Worm (Caenorhabditis elegans) whole organism, L2 larva: Measurements from ENCODE around the gene shw-1.

Experiments used
- C34F6.9 ChIP-seq: fragments of 150-350 bp; optimal IDR thresholded peaks from 2 replicates; lab custom pipeline; 2014; ENCODE audit warnings: missing biosample characterization, missing genetic modification characterization
- F13H6.1 ChIP-seq: sonication (generic microtip); optimal IDR thresholded peaks from 2 replicates; lab custom pipeline; 2016; ENCODE audit warnings: missing genetic modification characterization, missing compliant biosample characterization
- R02D3.7 ChIP-seq: fragments of 150-350 bp; optimal IDR thresholded peaks from 2 replicates; lab custom pipeline; 2014; ENCODE audit warnings: missing biosample characterization, missing genetic modification characterization
- alr-1 ChIP-seq: fragments of 150-350 bp; optimal IDR thresholded peaks from 2 replicates; lab custom pipeline; 2014; ENCODE audit warnings: missing biosample characterization, missing genetic modification characterization
- aly-2 ChIP-seq: fragments of 150-350 bp; optimal IDR thresholded peaks from 2 replicates; lab custom pipeline; 2014; ENCODE audit warnings: missing biosample characterization, missing genetic modification characterization
- ama-1 ChIP-seq: fragments of 150-350 bp; optimal IDR thresholded peaks from 2 replicates; lab custom pipeline; 2018; ENCODE audit warnings: inconsistent platforms
- blmp-1 ChIP-seq: sonication (generic microtip); optimal IDR thresholded peaks from 2 replicates; lab custom pipeline; 2017; ENCODE audit warnings: missing genetic modification characterization, mild to moderate bottlenecking, missing compliant biosample characterization, antibody characterized with exemption, moderate library complexity; ENCODE audit not compliant: insufficient read depth
- crh-2 ChIP-seq: sonication (generic microtip); optimal IDR thresholded peaks from 2 replicates; lab custom pipeline; 2017; ENCODE audit warnings: missing biosample characterization, missing genetic modification characterization
- dmd-4 ChIP-seq: sonication (generic microtip); optimal IDR thresholded peaks from 2 replicates; lab custom pipeline; 2017; ENCODE audit warnings: missing biosample characterization, missing genetic modification characterization
- egl-27 ChIP-seq: sonication (generic microtip); optimal IDR thresholded peaks from 3 replicates; lab custom pipeline; 2017; ENCODE audit warnings: missing biosample characterization, missing genetic modification reagents, missing genetic modification characterization
- elt-1 ChIP-seq: fragments of 150-350 bp; optimal IDR thresholded peaks from 2 replicates; lab custom pipeline; 2014; ENCODE audit warnings: missing biosample characterization, missing genetic modification characterization
- fos-1 ChIP-seq: fragments of 150-350 bp; optimal IDR thresholded peaks from 2 replicates; lab custom pipeline; 2014; ENCODE audit warnings: missing biosample characterization, missing genetic modification characterization
- gmeb-1 ChIP-seq: fragments of 150-350 bp; optimal IDR thresholded peaks from 2 replicates; lab custom pipeline; 2014; ENCODE audit warnings: missing biosample characterization, missing genetic modification characterization
- lin-11 ChIP-seq: fragments of 150-350 bp; sonication (generic microtip); optimal IDR thresholded peaks from 2 replicates; lab custom pipeline; 2014; ENCODE audit warnings: missing biosample characterization, missing genetic modification characterization, inconsistent platforms, mixed read lengths
- lin-13 ChIP-seq: fragments of 150-350 bp; optimal IDR thresholded peaks from 2 replicates; lab custom pipeline; 2014; ENCODE audit warnings: missing biosample characterization, missing genetic modification reagents, missing genetic modification characterization
- lin-39 ChIP-seq: fragments of 150-350 bp; optimal IDR thresholded peaks from 2 replicates; lab custom pipeline; 2014; ENCODE audit warnings: missing biosample characterization, missing genetic modification reagents, missing genetic modification characterization
- lsy-2 ChIP-seq, 2 experiments: fragments of 150-350 bp in 1 of 2; sonication (generic microtip) in 1 of 2; optimal IDR thresholded peaks; 2 replicates each; lab custom pipeline; 2014 to 2017; ENCODE audit warnings: missing biosample characterization in 2 of 2, missing genetic modification characterization in 2 of 2
- mab-5 ChIP-seq: fragments of 150-350 bp; optimal IDR thresholded peaks from 2 replicates; lab custom pipeline; 2014; ENCODE audit warnings: missing biosample characterization, missing genetic modification characterization
- nhr-11 ChIP-seq: fragments of 150-350 bp; optimal IDR thresholded peaks from 2 replicates; lab custom pipeline; 2014; ENCODE audit warnings: missing biosample characterization, missing genetic modification characterization
- nhr-12 ChIP-seq: fragments of 150-350 bp; optimal IDR thresholded peaks from 2 replicates; lab custom pipeline; 2014; ENCODE audit warnings: missing biosample characterization, missing genetic modification characterization
- nhr-129 ChIP-seq: fragments of 150-350 bp; optimal IDR thresholded peaks from 2 replicates; lab custom pipeline; 2014; ENCODE audit warnings: missing biosample characterization, missing genetic modification characterization
- nhr-21 ChIP-seq: fragments of 150-350 bp; optimal IDR thresholded peaks from 2 replicates; lab custom pipeline; 2014; ENCODE audit warnings: missing biosample characterization, missing genetic modification characterization
- nhr-23 ChIP-seq: fragments of 150-350 bp; optimal IDR thresholded peaks from 2 replicates; lab custom pipeline; 2014; ENCODE audit warnings: missing biosample characterization, missing genetic modification reagents, missing genetic modification characterization
- nhr-237 ChIP-seq: fragments of 150-350 bp; optimal IDR thresholded peaks from 2 replicates; lab custom pipeline; 2014; ENCODE audit warnings: missing biosample characterization, missing genetic modification characterization
- nhr-25 ChIP-seq: fragments of 150-350 bp; sonication (generic microtip); optimal IDR thresholded peaks from 3 replicates; lab custom pipeline; 2014; ENCODE audit warnings: missing biosample characterization, missing genetic modification characterization
- nhr-6 ChIP-seq: fragments of 150-350 bp; optimal IDR thresholded peaks from 2 replicates; lab custom pipeline; 2014; ENCODE audit warnings: missing biosample characterization, missing genetic modification characterization
- peb-1 ChIP-seq: fragments of 150-350 bp; optimal IDR thresholded peaks from 2 replicates; lab custom pipeline; 2014; ENCODE audit warnings: missing biosample characterization, missing genetic modification characterization
- skn-1 ChIP-seq: sonication (generic microtip); optimal IDR thresholded peaks from 2 replicates; lab custom pipeline; 2017; ENCODE audit warnings: missing biosample characterization, missing genetic modification characterization
- sma-3 ChIP-seq: sonication (generic microtip); optimal IDR thresholded peaks from 2 replicates; lab custom pipeline; 2016; ENCODE audit warnings: missing genetic modification reagents, missing genetic modification characterization, missing compliant biosample characterization
- unc-55 ChIP-seq: fragments of 150-350 bp; sonication (generic microtip); optimal IDR thresholded peaks from 3 replicates; lab custom pipeline; 2014; ENCODE audit warnings: missing biosample characterization, missing genetic modification reagents, missing genetic modification characterization
- zag-1 ChIP-seq: fragments of 150-350 bp; optimal IDR thresholded peaks from 2 replicates; lab custom pipeline; 2014; ENCODE audit warnings: missing biosample characterization, missing genetic modification characterization
- ztf-11 ChIP-seq: sonication (generic microtip); optimal IDR thresholded peaks from 2 replicates; lab custom pipeline; 2017; ENCODE audit warnings: missing biosample characterization, missing genetic modification characterization
- ztf-4 ChIP-seq: fragments of 150-350 bp; optimal IDR thresholded peaks from 2 replicates; lab custom pipeline; 2014; ENCODE audit warnings: missing biosample characterization, missing genetic modification characterization

The shw-1 gene

DNA sequence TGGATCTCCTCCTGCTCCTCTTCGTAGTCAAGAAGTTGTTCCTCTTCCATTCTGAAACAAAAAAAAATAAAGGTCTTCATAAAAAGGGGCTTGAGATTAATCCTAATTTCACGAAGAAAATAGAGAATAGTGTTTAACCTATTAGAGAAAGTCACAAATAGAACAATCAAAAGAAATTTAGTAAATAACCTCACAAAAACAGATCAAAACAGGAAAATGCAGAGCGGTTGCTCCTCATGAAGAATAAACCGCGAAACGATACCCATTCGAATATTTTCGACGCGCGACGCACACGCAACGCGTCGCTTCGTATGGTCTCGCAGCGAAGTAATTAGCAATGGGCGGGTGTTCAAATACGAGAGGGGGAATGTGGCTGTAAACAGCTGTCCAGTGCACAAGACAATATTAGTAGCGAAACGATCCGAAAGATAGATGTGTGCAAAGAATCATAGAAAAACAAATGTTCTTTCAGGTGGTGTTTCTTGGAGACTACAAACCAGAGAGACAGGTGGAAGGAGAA is 7.6 kb upstream of the shw-1 start, which contains the start of gene hel-1 (continued):
- no peak for TF ChIP-seq elt-1
- peak; percentile 68 for TF ChIP-seq sma-3 (GFP tag; lab: Kevin White, UChicago)
- TF ChIP-seq lin-11 (tag; lab: Kevin White, UChicago) = peak; percentile 81
- TF ChIP-seq skn-1 (tag; lab: Kevin White, UChicago) = no peak
- peak; percentile 93 for TF ChIP-seq unc-55 (GFP tag; lab: Kevin White, UChicago)
- TF ChIP-seq gmeb-1 (tag; lab: Kevin White, UChicago) = peak; percentile 89
- TF ChIP-seq nhr-11 (tag; lab: Kevin White, UChicago) = no peak
- no peak for TF ChIP-seq aly-2
- TF ChIP-seq nhr-21 (tag; lab: Kevin White, UChicago) = peak; percentile 58

DNA sequence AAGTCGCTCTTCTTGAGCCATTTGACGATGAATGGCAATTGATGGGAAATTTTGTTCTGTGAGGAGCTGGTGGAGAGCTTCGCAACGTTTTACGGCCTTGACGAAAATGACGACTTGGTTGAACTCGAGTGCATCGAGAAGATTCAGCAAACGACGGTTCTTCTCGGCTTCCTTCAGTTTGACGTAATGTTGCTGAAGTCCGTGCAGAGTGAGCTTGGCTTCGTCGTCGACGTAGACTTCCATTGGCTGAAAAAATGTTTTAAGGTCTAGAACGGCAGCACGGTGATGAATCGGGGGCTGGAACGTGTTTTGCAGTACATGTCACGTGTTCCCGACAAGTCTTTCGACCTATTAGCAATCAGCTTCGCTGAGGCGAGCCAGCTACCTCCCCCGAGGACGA is 6.2 kb upstream of the shw-1 start:
- TF ChIP-seq nhr-129 (tag; lab: Kevin White, UChicago) = no peak
- no peak for TF ChIP-seq blmp-1 (tag; lab: Kevin White, UChicago)
- TF ChIP-seq, all 48 proteins: peak for 0

DNA sequence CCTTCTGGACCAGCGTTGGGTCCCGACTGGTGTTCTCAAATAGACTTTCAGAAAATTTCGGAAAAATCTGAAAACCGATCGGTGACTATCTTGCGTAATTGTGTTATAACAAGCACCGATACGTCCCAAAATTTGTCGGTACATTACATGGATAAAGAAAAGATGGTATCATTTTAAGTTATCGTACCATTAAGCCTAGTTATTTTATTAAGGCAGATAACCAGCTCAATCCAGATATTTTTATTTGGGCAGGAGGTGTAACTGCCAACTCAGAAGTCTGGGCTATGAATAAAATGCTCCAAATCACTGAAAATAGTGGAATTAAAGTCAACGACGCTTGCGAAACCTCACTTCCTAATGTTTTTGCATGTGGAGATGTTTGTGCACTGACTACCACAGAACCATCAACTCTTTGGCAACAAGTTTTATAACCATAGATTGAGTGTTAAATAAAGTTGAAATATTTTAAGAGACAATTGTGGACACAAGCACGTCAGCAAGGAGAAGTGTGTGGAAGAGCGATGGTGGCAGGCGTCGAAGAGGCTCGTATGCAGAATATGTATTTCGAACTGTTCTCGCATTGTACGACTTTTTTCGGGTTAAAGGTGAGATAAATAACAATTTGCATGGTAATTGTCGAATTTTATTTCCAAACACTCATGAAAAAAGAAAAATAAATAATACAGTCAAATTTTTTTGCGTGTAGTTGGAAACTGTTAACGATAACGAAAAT is 5.1 kb upstream of the shw-1 start:
- TF ChIP-seq lin-13 (no peak), dmd-4 (no peak), lin-39 (no peak), fos-1 (tag; lab: Kevin White, UChicago) (no peak), ztf-4 (tag; lab: Kevin White, UChicago) (no peak), nhr-25 (tag; lab: Kevin White, UChicago) (no peak), gmeb-1 (tag; lab: Kevin White, UChicago) (no peak), nhr-23 (tag; lab: Kevin White, UChicago) (no peak), F13H6.1 (no peak)

DNA sequence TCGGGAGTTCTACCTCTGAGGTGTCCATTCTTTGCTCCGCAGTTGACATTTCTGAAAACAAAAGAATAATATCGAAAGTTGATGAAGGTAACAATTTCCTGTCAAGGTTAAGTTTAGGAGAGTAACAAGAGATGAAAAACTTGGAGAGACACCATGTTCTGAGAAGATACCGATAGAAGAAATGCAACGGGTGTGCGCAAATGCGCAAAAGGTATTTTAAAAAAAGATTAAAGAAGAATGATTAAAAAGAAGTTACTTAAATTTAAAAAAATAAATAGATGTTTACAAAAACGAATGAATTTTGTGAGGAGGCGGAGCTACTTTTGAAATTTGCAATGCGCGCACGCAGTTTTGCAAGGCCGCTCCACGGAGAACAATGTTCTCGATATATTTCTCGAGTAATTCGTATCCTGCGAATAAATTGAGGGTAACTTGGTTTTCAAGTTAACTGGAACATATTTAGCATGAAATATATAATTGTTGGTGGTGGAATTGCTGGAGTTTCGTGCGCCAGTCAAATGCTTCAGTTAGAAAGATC is 3.8 kb upstream of the shw-1 start, which contains the start of the genes ran-3 and C26D10.3:
TSS of gene ran-3 (minus strand) at position 51 of the 538 bp plus-strand sequence.
TSS of gene C26D10.3 (plus strand) at position 385 of the 538 bp plus-strand sequence.
- TF ChIP-seq lsy-2 (tag; optimal IDR thresholded peaks at IDR 0.05; lab: Kevin White, UChicago) (peak in 1 of 2 experiments; percentile 70), C34F6.9 (peak; percentile 43), ztf-11 (no peak), nhr-129 (tag; lab: Kevin White, UChicago) (peak; percentile 66), sma-3 (GFP tag; lab: Kevin White, UChicago) (peak; percentile 47), blmp-1 (tag; lab: Kevin White, UChicago) (no peak), lin-13 (peak; percentile 17), F13H6.1 (peak; percentile 8), nhr-21 (tag; lab: Kevin White, UChicago) (peak; percentile 18), crh-2 (tag; lab: Kevin White, UChicago) (peak; percentile 13), gmeb-1 (tag; lab: Kevin White, UChicago) (peak; percentile 55), zag-1 (no peak), lin-11 (tag; lab: Kevin White, UChicago) (peak; percentile 54), mab-5 (tag; lab: Kevin White, UChicago) (no peak), R02D3.7 (tag; lab: Kevin White, UChicago) (no peak), unc-55 (GFP tag; lab: Kevin White, UChicago) (peak; percentile 69), skn-1 (tag; lab: Kevin White, UChicago) (peak; percentile 42)
- TF ChIP-seq, all 48 proteins: peak for 12

DNA sequence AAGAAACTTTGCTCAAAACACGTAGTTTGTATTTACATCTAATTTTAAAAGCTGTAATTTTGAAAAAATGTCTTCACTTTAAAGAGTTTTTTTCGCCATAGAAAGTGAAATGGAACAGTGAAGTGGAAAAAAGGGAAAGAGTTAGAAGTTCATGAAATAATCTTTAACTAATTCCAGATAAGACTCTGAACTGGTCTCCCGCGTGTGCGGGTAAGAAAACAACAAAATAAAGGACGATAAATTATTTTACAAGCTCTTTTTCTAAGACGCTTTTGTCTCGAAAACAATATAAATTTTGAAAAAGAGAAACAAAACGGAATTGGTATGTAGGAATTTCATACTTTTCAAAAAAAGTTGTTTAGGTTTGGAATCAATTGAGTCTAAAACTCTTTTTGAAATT is 4.6 kb downstream of the shw-1 start:
- TF ChIP-seq lsy-2 (tag; optimal IDR thresholded peaks at IDR 0.05; lab: Kevin White, UChicago) (no peak), blmp-1 (tag; lab: Kevin White, UChicago) (no peak), mab-5 (tag; lab: Kevin White, UChicago) (peak; percentile 39), ztf-11 (no peak), unc-55 (GFP tag; lab: Kevin White, UChicago) (peak; percentile 60), egl-27 (tag; lab: Kevin White, UChicago) (no peak), zag-1 (no peak)
- TF ChIP-seq, all 48 proteins: peak for 2

DNA sequence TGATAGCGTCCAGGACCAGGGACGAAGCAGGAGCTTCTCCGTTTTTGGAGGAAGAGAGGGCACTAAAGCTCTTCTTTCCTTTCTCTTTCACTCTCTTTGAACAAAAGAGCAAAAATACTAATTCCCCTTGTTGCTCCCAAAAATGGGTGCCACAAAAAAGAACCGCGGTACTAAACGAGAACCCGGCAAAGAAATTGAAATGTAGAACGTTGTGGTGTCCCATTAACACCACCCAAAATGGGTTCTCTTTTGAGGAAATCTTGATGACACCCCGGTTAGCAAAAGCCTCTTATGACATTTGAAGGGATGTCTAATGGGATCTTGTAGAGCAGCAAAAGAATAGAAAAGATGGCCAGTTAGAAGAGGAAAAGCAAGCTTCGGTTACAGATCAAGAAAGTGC is 6.5 kb downstream of the shw-1 start:
- TF ChIP-seq nhr-12 (tag; lab: Kevin White, UChicago) (no peak), mab-5 (tag; lab: Kevin White, UChicago) (no peak), nhr-237 (tag; lab: Kevin White, UChicago) (no peak), nhr-21 (tag; lab: Kevin White, UChicago) (no peak), nhr-129 (tag; lab: Kevin White, UChicago) (no peak), ama-1 (lab: Kevin White, UChicago) (no peak), peb-1 (no peak), nhr-23 (tag; lab: Kevin White, UChicago) (no peak), lin-39 (no peak), nhr-6 (tag; lab: Kevin White, UChicago) (no peak), gmeb-1 (tag; lab: Kevin White, UChicago) (no peak), nhr-11 (tag; lab: Kevin White, UChicago) (no peak), egl-27 (tag; lab: Kevin White, UChicago) (no peak), alr-1 (no peak)
